Fruit fly (Drosophila melanogaster): Measurements from ENCODE around the gene cav.
A peak's percentile ranks its signal among the peaks of the same experiment; 100 is the strongest.

The cav gene

DNA sequence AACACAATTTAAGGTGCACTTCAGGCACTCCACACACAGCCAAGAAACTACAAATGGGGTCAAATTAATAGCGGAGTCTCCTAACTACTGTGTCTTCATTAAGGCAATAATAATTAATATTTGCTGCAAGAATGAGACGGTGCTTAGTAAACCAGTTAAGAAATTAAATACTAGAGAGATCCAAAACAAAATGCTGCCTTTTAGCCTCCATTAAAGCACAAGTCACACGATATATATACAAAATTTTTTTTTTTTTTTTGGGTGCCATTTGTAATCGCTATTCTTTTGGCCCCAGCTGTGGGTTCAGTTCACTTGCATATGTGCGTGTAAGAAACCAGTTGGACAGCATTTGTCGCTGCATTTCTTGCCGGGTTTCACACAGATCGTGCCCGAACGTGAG, 17.5 kb upstream of the cav start:
- TF ChIP-seq CG12605 (GFP tag; IDR thresholded peaks at IDR 0.05) = peak; percentile 44
- TF ChIP-seq Pif1A (GFP tag; optimal IDR thresholded peaks at IDR 0.05) = peak; percentile 83
- TF ChIP-seq Ets98B (GFP tag; IDR thresholded peaks at IDR 0.05) = peak; percentile 76
- peak; percentile 81 for TF ChIP-seq CG8159 (tag; optimal IDR thresholded peaks at IDR 0.05)
- 0 out of 2 replicates have a peak, but pooled peaks have one; percentile 18 for TF ChIP-seq rn (GFP tag; IDR thresholded peaks at IDR 0.05)
- peak; percentile 84 for TF ChIP-seq CG8301 (tag; optimal IDR thresholded peaks at IDR 0.05)
- peak; percentile 61 for TF ChIP-seq CG34367 (tag; optimal IDR thresholded peaks at IDR 0.05)
- peak; percentile 84 for TF ChIP-seq Pif1B (GFP tag; optimal IDR thresholded peaks at IDR 0.05)
- peak; percentile 37 for TF ChIP-seq gl (tag; optimal IDR thresholded peaks at IDR 0.05)
- TF ChIP-seq EcR (GFP tag; optimal IDR thresholded peaks at IDR 0.05) = peak; percentile 46
- peak; percentile 10 for TF ChIP-seq CG13204 (GFP tag; optimal IDR thresholded peaks at IDR 0.05)
- TF ChIP-seq CG14655 (GFP tag; optimal IDR thresholded peaks at IDR 0.05) = peak; percentile 87
- TF ChIP-seq CG4496 (GFP tag; IDR thresholded peaks at IDR 0.05) = peak; percentile 83
- TF ChIP-seq CG9948 (tag; optimal IDR thresholded peaks at IDR 0.05) = peak; percentile 78
- peak; percentile 13; the same call in 1 of the 2 replicates for TF ChIP-seq CG10348 (GFP tag; IDR thresholded peaks at IDR 0.05)
- TF ChIP-seq CG17806 (tag; optimal IDR thresholded peaks at IDR 0.05) = peak; percentile 73
- peak; percentile 88 for TF ChIP-seq fd96Ca (GFP tag; IDR thresholded peaks at IDR 0.05)
- no peak for TF ChIP-seq D1 (tag; optimal IDR thresholded peaks at IDR 0.05)
- peak; percentile 84 for TF ChIP-seq CG32121 (GFP tag; IDR thresholded peaks at IDR 0.05)
- TF ChIP-seq CG15710 (tag; optimal IDR thresholded peaks at IDR 0.05) = peak; percentile 82
- TF ChIP-seq Snoo (tag; optimal IDR thresholded peaks at IDR 0.05) = peak; percentile 80

dm6 chr3R:24204022-24204421, 16.9 kb upstream of the cav start:
- TF ChIP-seq CG17806 (tag; optimal IDR thresholded peaks at IDR 0.05) = peak; percentile 12
- TF ChIP-seq fd96Ca (GFP tag; IDR thresholded peaks at IDR 0.05) = peak; percentile 75
- TF ChIP-seq Pif1A (GFP tag; optimal IDR thresholded peaks at IDR 0.05) = no peak
- 0 out of 2 replicates have a peak, but pooled peaks have one; percentile 15 for TF ChIP-seq CG32121 (GFP tag; IDR thresholded peaks at IDR 0.05)
- TF ChIP-seq CG8301 (tag; optimal IDR thresholded peaks at IDR 0.05) = peak; percentile 73
- TF ChIP-seq CG9948 (tag; optimal IDR thresholded peaks at IDR 0.05) = peak; percentile 41
- TF ChIP-seq Ets98B (GFP tag; IDR thresholded peaks at IDR 0.05) = peak; percentile 49; the same call in 1 of the 2 replicates
- TF ChIP-seq CG14655 (GFP tag; optimal IDR thresholded peaks at IDR 0.05) = peak; percentile 71
- no peak for TF ChIP-seq rn (GFP tag; IDR thresholded peaks at IDR 0.05)

DNA sequence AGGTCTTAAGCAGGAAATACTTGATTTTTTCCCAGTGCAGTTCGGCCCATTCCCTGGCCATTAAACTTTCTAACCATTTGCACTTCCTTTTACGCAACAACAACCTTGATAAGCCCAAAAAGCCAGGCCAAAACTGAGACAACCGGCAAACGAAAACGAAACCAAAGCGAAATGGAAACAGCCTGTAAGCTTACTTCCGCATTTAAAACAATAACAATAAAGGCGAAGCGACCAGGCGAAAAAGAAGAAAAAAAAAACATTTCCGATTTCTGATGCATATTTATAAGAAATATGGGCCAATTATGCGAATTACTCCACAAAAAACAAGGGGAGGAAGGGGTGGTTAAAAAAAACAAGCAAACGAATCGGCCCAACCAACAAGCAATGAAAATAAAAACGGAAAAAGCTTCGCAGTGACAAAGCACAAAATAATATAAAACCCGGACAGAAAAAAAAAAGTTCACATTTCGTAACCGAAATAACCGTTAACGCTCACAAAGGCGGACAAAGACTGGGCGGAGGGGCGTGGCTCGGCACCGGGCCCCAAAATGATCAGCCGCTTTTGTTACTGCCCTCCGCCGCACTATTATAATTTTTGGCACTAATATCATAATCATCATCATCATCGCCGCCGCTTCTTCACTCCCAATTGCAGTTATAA, 15.5 kb upstream of the cav start:
- TF ChIP-seq CG14655 (GFP tag; optimal IDR thresholded peaks at IDR 0.05) (no peak), CG10348 (GFP tag; IDR thresholded peaks at IDR 0.05) (no peak), EcR (GFP tag; optimal IDR thresholded peaks at IDR 0.05) (no peak), CG8301 (tag; optimal IDR thresholded peaks at IDR 0.05) (no peak), CG9948 (tag; optimal IDR thresholded peaks at IDR 0.05) (no peak), D1 (tag; optimal IDR thresholded peaks at IDR 0.05) (no peak), fd96Ca (GFP tag; IDR thresholded peaks at IDR 0.05) (no peak), CG32121 (GFP tag; IDR thresholded peaks at IDR 0.05) (no peak), Pif1B (GFP tag; optimal IDR thresholded peaks at IDR 0.05) (no peak), CG13204 (GFP tag; optimal IDR thresholded peaks at IDR 0.05) (no peak), rn (GFP tag; IDR thresholded peaks at IDR 0.05) (no peak), Pif1A (GFP tag; optimal IDR thresholded peaks at IDR 0.05) (no peak)

- TF ChIP-seq rn (GFP tag; IDR thresholded peaks at IDR 0.05) (no peak), Snoo (tag; optimal IDR thresholded peaks at IDR 0.05) (peak; percentile 43), CG8159 (tag; optimal IDR thresholded peaks at IDR 0.05) (peak; percentile 5)
Observed at dm6 chr3R:24205935-24206334, 15.0 kb upstream of the cav start.

dm6 chr3R:24206341-24207114, 14.4 kb upstream of the cav start:
- peak; percentile 40 for TF ChIP-seq CG8159 (tag; optimal IDR thresholded peaks at IDR 0.05)
- TF ChIP-seq Pif1B (GFP tag; optimal IDR thresholded peaks at IDR 0.05) = peak; percentile 38
- no peak for TF ChIP-seq EcR (GFP tag; optimal IDR thresholded peaks at IDR 0.05)
- peak; percentile 8 for TF ChIP-seq CG9948 (tag; optimal IDR thresholded peaks at IDR 0.05)
- peak; percentile 24 for TF ChIP-seq CG17806 (tag; optimal IDR thresholded peaks at IDR 0.05)
- TF ChIP-seq CG10348 (GFP tag; IDR thresholded peaks at IDR 0.05) = no peak
- peak; percentile 43 for TF ChIP-seq CG34367 (tag; optimal IDR thresholded peaks at IDR 0.05)
- TF ChIP-seq fd96Ca (GFP tag; IDR thresholded peaks at IDR 0.05) = peak; percentile 34; the same call in 1 of the 3 replicates
- TF ChIP-seq CG8301 (tag; optimal IDR thresholded peaks at IDR 0.05) = peak; percentile 3
- peak; percentile 57 for TF ChIP-seq Snoo (tag; optimal IDR thresholded peaks at IDR 0.05)
- TF ChIP-seq rn (GFP tag; IDR thresholded peaks at IDR 0.05) = no peak
- no peak for TF ChIP-seq CG13204 (GFP tag; optimal IDR thresholded peaks at IDR 0.05)
- TF ChIP-seq D1 (tag; optimal IDR thresholded peaks at IDR 0.05) = no peak
- TF ChIP-seq CG4496 (GFP tag; IDR thresholded peaks at IDR 0.05) = peak; percentile 9; the same call in 1 of the 3 replicates
- TF ChIP-seq Ets98B (GFP tag; IDR thresholded peaks at IDR 0.05) = no peak
- TF ChIP-seq CG32121 (GFP tag; IDR thresholded peaks at IDR 0.05) = no peak
- peak; percentile 47 for TF ChIP-seq Pif1A (GFP tag; optimal IDR thresholded peaks at IDR 0.05)
- peak; percentile 39; the same call in 1 of the 2 replicates for TF ChIP-seq CG12605 (GFP tag; IDR thresholded peaks at IDR 0.05)
- no peak for TF ChIP-seq gl (tag; optimal IDR thresholded peaks at IDR 0.05)
- peak; percentile 21 for TF ChIP-seq CG14655 (GFP tag; optimal IDR thresholded peaks at IDR 0.05)
- peak; percentile 33 for TF ChIP-seq CG15710 (tag; optimal IDR thresholded peaks at IDR 0.05)

Measured in whole organism, pupa.